Fruit fly (Drosophila melanogaster) whole organism, prepupa: ENCODE measurements around the gene Pde9.

ENCODE experiments used
- Blimp-1 ChIP-seq: fragments of 200-800 bp; sonication (Bioruptor generic); optimal IDR thresholded peaks from 3 replicates; lab custom pipeline; 2017; ENCODE audit warnings: missing biosample characterization, missing genetic modification characterization, mild to moderate bottlenecking, moderate library complexity, missing genetic modification reagents
- CG10631 ChIP-seq: fragments of 200-800 bp; sonication (Bioruptor generic); optimal IDR thresholded peaks from 2 replicates; lab custom pipeline; 2016; ENCODE audit warnings: missing biosample characterization, missing genetic modification characterization
- CG11294 ChIP-seq: fragments of 200-800 bp; sonication (Bioruptor generic); IDR thresholded peaks from 2 replicates; pipeline ENCODE4 v1.3.6; 2022; ENCODE audit warnings: missing biosample characterization, missing genetic modification characterization
- CG11762 ChIP-seq: fragments of 200-800 bp; sonication (Bioruptor generic); optimal IDR thresholded peaks from 3 replicates; lab custom pipeline; 2016; ENCODE audit warnings: missing biosample characterization, missing genetic modification characterization; ENCODE audit not compliant: insufficient read depth
- CG1621 ChIP-seq: fragments of 200-800 bp; sonication (Bioruptor generic); optimal IDR thresholded peaks from 3 replicates; lab custom pipeline; 2018; ENCODE audit warnings: missing biosample characterization, mild to moderate bottlenecking, missing genetic modification characterization
- CG16779 ChIP-seq: fragments of 200-800 bp; sonication (Bioruptor generic); optimal IDR thresholded peaks from 3 replicates; lab custom pipeline; 2017; ENCODE audit warnings: missing biosample characterization, mild to moderate bottlenecking, missing genetic modification characterization
- CG3032 ChIP-seq: fragments of 200-800 bp; optimal IDR thresholded peaks from 2 replicates; lab custom pipeline; 2019; ENCODE audit warnings: missing biosample characterization, mild to moderate bottlenecking, missing genetic modification characterization, moderate library complexity
- CG32006 ChIP-seq: fragments of 200-800 bp; sonication (Bioruptor generic); optimal IDR thresholded peaks from 3 replicates; lab custom pipeline; 2017; ENCODE audit warnings: missing biosample characterization, mild to moderate bottlenecking, missing genetic modification characterization
- CG34406 ChIP-seq: fragments of 200-800 bp; sonication (Bioruptor generic); optimal IDR thresholded peaks from 3 replicates; lab custom pipeline; 2016; ENCODE audit warnings: missing biosample characterization, missing genetic modification characterization
- CG3919 ChIP-seq: fragments of 200-800 bp; sonication (Bioruptor generic); optimal IDR thresholded peaks from 3 replicates; lab custom pipeline; 2016; ENCODE audit warnings: missing biosample characterization, missing genetic modification characterization
- CG6163 ChIP-seq: fragments of 200-800 bp; sonication (Bioruptor generic); IDR thresholded peaks from 3 replicates; pipeline ENCODE4 v1.3.6; 2022; ENCODE audit warnings: missing biosample characterization, missing genetic modification characterization
- CG6792 ChIP-seq: fragments of 200-800 bp; sonication (Bioruptor generic); optimal IDR thresholded peaks from 3 replicates; lab custom pipeline; 2016; ENCODE audit warnings: missing biosample characterization, missing genetic modification characterization
- CG7368 ChIP-seq: fragments of 200-800 bp; sonication (Bioruptor generic); optimal IDR thresholded peaks from 3 replicates; lab custom pipeline; 2016; ENCODE audit warnings: missing biosample characterization, missing genetic modification characterization
- CG8319 ChIP-seq: fragments of 200-800 bp; sonication (Bioruptor generic); optimal IDR thresholded peaks from 3 replicates; lab custom pipeline; 2016; ENCODE audit warnings: missing biosample characterization, missing genetic modification characterization
- CG9139 ChIP-seq: fragments of 200-800 bp; sonication (Bioruptor generic); optimal IDR thresholded peaks from 3 replicates; lab custom pipeline; 2017; ENCODE audit warnings: missing biosample characterization, mild to moderate bottlenecking, missing genetic modification characterization
- Eip75B ChIP-seq: fragments of 200-800 bp; sonication (Bioruptor generic); optimal IDR thresholded peaks from 3 replicates; lab custom pipeline; 2016; ENCODE audit warnings: missing biosample characterization, missing genetic modification characterization
- Eip78C ChIP-seq: fragments of 200-800 bp; sonication (Bioruptor generic); peaks from one replicate; lab custom pipeline; 2016; ENCODE audit warnings: missing biosample characterization, missing genetic modification characterization
- Eip93F ChIP-seq: fragments of 200-800 bp; sonication (Bioruptor generic); optimal IDR thresholded peaks from 2 replicates; lab custom pipeline; 2016; ENCODE audit warnings: missing biosample characterization, mild to moderate bottlenecking, missing genetic modification characterization
- Ets21C ChIP-seq: fragments of 200-800 bp; sonication (Bioruptor generic); optimal IDR thresholded peaks from 3 replicates; lab custom pipeline; 2016; ENCODE audit warnings: missing biosample characterization, missing genetic modification characterization
- Ets96B ChIP-seq: fragments of 200-800 bp; optimal IDR thresholded peaks from 2 replicates; lab custom pipeline; 2019; ENCODE audit warnings: missing biosample characterization, mild to moderate bottlenecking, missing genetic modification characterization, moderate library complexity
- Gug ChIP-seq: fragments of 200-800 bp; sonication (Bioruptor generic); IDR thresholded peaks from 2 replicates; pipeline ENCODE4 v1.3.6; 2022; ENCODE audit warnings: missing biosample characterization, missing genetic modification characterization
- Hr38 ChIP-seq: sonication (Bioruptor generic); optimal IDR thresholded peaks from 2 replicates; lab custom pipeline; 2016; ENCODE audit warnings: missing biosample characterization, missing genetic modification characterization
- Hr39 ChIP-seq: fragments of 200-800 bp; sonication (Bioruptor generic); optimal IDR thresholded peaks from 2 replicates; lab custom pipeline; 2016; ENCODE audit warnings: missing biosample characterization, missing genetic modification characterization
- Hr4 ChIP-seq: fragments of 200-800 bp; sonication (Bioruptor generic); optimal IDR thresholded peaks from 3 replicates; lab custom pipeline; 2016; ENCODE audit warnings: missing biosample characterization, missing genetic modification characterization
- Lpt ChIP-seq: fragments of 200-800 bp; sonication (Bioruptor generic); optimal IDR thresholded peaks from 3 replicates; lab custom pipeline; 2016; ENCODE audit warnings: missing biosample characterization, missing genetic modification characterization
- OdsH ChIP-seq: fragments of 200-800 bp; sonication (Bioruptor generic); optimal IDR thresholded peaks from 3 replicates; lab custom pipeline; 2016; ENCODE audit warnings: missing biosample characterization, missing genetic modification characterization
- Smox ChIP-seq: fragments of 200-800 bp; sonication (Bioruptor generic); optimal IDR thresholded peaks from 3 replicates; lab custom pipeline; 2016; ENCODE audit warnings: missing biosample characterization, missing genetic modification characterization
- Sox102F ChIP-seq: fragments of 200-800 bp; sonication (Bioruptor generic); optimal IDR thresholded peaks from 2 replicates; lab custom pipeline; 2016; ENCODE audit warnings: missing biosample characterization, mild to moderate bottlenecking, missing genetic modification characterization
- Sox14 ChIP-seq: fragments of 200-800 bp; sonication (Bioruptor generic); optimal IDR thresholded peaks from 3 replicates; lab custom pipeline; 2016; ENCODE audit warnings: missing biosample characterization, missing genetic modification characterization
- acj6 ChIP-seq: fragments of 200-800 bp; sonication (Bioruptor generic); optimal IDR thresholded peaks from 3 replicates; lab custom pipeline; 2016; ENCODE audit warnings: missing biosample characterization, missing genetic modification characterization
- dac ChIP-seq: fragments of 200-800 bp; sonication (Bioruptor generic); optimal IDR thresholded peaks from 2 replicates; lab custom pipeline; 2017; ENCODE audit warnings: missing biosample characterization, mild to moderate bottlenecking, missing genetic modification characterization
- dsx ChIP-seq: fragments of 200-800 bp; optimal IDR thresholded peaks from 3 replicates; lab custom pipeline; 2019; ENCODE audit warnings: missing biosample characterization, mild to moderate bottlenecking, missing genetic modification characterization, moderate library complexity; ENCODE audit not compliant: poor library complexity, severe bottlenecking
- eg ChIP-seq: fragments of 200-800 bp; sonication (Bioruptor generic); IDR thresholded peaks from 3 replicates; pipeline ENCODE4 v1.3.6; 2022; ENCODE audit warnings: missing biosample characterization, missing genetic modification characterization
- esn ChIP-seq: fragments of 200-800 bp; sonication (Bioruptor generic); optimal IDR thresholded peaks from 2 replicates; lab custom pipeline; 2016; ENCODE audit warnings: missing biosample characterization, mild to moderate bottlenecking, missing genetic modification characterization, moderate library complexity
- fd59A ChIP-seq: fragments of 200-800 bp; sonication (Bioruptor generic); optimal IDR thresholded peaks from 2 replicates; lab custom pipeline; 2017; ENCODE audit warnings: missing biosample characterization, mild to moderate bottlenecking, missing genetic modification characterization, missing genetic modification reagents
- fkh ChIP-seq: fragments of 200-800 bp; sonication (Bioruptor generic); optimal IDR thresholded peaks from 3 replicates; lab custom pipeline; 2017; ENCODE audit warnings: missing biosample characterization, mild to moderate bottlenecking, missing genetic modification characterization, moderate library complexity
- pdm3 ChIP-seq: fragments of 200-800 bp; sonication (Bioruptor generic); optimal IDR thresholded peaks from 3 replicates; lab custom pipeline; 2016; ENCODE audit warnings: missing biosample characterization, missing genetic modification characterization
- salr ChIP-seq, 2 experiments: fragments of 200-800 bp; sonication (Bioruptor generic); optimal IDR thresholded peaks; 3 replicates each; lab custom pipeline; 2016 to 2018; ENCODE audit warnings: missing biosample characterization in 2 of 2, missing genetic modification characterization in 2 of 2, mild to moderate bottlenecking in 1 of 2
- spab ChIP-seq: fragments of 200-800 bp; sonication (Bioruptor generic); optimal IDR thresholded peaks from 2 replicates; lab custom pipeline; 2017; ENCODE audit warnings: missing biosample characterization, mild to moderate bottlenecking, missing genetic modification characterization, missing genetic modification reagents
- ss ChIP-seq, 2 experiments: fragments of 200-800 bp; sonication (Bioruptor generic); optimal IDR thresholded peaks; 2 replicates in 1 of 2; 3 replicates in 1 of 2; lab custom pipeline; 2017 to 2018; ENCODE audit warnings: mild to moderate bottlenecking in 2 of 2, missing biosample characterization in 2 of 2, missing genetic modification characterization in 2 of 2, moderate library complexity in 1 of 2
- svp ChIP-seq: fragments of 200-800 bp; sonication (Bioruptor generic); peaks from one replicate; lab custom pipeline; 2016; ENCODE audit warnings: missing biosample characterization, missing genetic modification characterization
- topi ChIP-seq: fragments of 200-800 bp; sonication (Bioruptor generic); optimal IDR thresholded peaks from 3 replicates; lab custom pipeline; 2016; ENCODE audit warnings: missing biosample characterization, missing genetic modification characterization

The Pde9 gene

DNA sequence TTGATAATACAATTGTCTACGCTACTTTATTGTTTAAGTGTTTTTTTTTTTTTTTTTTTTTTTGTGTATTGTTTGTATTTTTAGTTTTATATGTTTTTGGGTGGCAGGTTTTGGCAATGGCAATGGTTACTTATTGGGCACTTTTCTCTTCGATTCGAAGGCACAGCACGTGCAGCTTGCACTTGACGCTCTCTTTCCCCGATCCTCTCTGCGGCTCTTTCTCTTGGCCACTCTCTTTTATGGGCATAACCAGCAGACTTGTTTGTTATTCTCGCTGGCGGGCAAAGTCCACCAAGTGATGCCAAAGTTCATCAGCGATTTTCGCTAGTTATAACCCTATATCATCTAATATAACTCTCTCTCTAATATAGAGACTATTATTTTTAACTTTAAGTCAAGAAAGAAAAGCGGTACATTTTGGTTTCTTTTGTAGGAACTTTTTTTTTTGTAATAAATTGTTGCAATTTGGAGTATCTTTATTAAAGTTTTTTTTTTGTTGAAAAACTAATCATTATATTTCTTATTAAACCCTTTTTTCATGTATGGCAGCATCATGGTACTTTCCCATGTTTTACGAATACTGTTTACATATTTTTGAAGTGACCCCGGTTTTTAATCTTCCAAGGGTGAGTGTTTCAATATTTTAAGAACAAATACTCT is 6.8 kb downstream of the Pde9 start (continued):
- TF ChIP-seq CG16779 (tag; lab: Kevin White, UChicago) (peak; percentile 50), Hr4 (GFP tag; lab: Kevin White, UChicago) (no peak), Hr38 (GFP tag; lab: Kevin White, UChicago) (no peak), eg (GFP tag; lab: Robert Waterston, UW) (peak; percentile 23; the same call in 1 of the 3 replicates), CG9139 (GFP tag; lab: Kevin White, UChicago) (peak; percentile 74), CG11294 (no peak), CG6163 (GFP tag; lab: Robert Waterston, UW) (no peak), Lpt (GFP tag; lab: Kevin White, UChicago) (no peak), CG3919 (GFP tag; lab: Kevin White, UChicago) (peak; percentile 43), spab (GFP tag; lab: Kevin White, UChicago) (peak; percentile 42), CG11762 (GFP tag; lab: Kevin White, UChicago) (no peak), CG32006 (peak; percentile 13), OdsH (GFP tag; lab: Kevin White, UChicago) (peak; percentile 29)

DNA sequence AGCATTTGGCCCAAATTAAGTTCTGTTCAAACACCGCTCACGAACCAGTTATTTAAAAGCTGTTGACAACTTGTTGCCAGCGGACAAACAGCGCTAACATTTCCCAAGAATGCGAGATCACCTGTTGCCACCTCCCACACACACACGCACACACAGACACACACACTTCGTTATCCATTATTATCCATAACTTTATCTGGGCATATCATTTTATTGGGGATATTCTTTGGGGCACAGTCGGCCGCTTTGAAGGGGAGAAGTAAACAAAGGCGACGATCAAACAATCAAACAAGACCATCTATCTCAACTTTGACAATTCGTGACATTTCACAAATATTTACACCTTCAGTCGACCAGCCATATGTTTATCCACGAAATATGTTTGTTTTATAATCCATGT is 8.1 kb downstream of the Pde9 start:
- TF ChIP-seq CG6163 (GFP tag; lab: Robert Waterston, UW) (no peak), fkh (peak; percentile 78), CG7368 (GFP tag; lab: Kevin White, UChicago) (no peak)

DNA sequence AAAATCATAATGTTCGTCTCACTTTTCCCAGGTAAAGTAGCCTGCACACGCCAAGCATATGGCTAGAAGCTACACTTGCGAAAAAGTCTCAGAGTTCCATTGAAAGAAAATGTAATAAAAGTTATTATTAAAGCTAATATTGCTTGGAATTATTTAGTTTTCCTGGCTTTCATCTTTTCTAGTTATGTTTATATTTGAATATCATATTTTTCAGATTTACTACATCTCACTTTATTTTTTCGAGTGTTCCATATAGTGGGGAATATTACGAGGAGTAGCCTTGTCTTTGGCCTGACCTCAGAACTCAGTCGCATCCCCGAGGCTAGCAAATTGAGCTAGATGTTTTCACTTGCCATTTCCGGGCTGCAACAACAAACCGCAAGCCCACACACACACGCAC is 9.6 kb downstream of the Pde9 start:
- no peak for TF ChIP-seq fd59A (GFP tag; lab: Kevin White, UChicago)
- TF ChIP-seq Hr38 (GFP tag; lab: Kevin White, UChicago), result no peak
- TF ChIP-seq svp (GFP tag; lab: Kevin White, UChicago), result peak; percentile 12
- no peak for TF ChIP-seq Ets21C
- TF ChIP-seq CG34406 (GFP tag; lab: Kevin White, UChicago), result no peak
- 0 out of 3 replicates have a peak, but pooled peaks have one; percentile 25 for TF ChIP-seq eg (GFP tag; lab: Robert Waterston, UW)
- TF ChIP-seq spab (GFP tag; lab: Kevin White, UChicago), result no peak
- TF ChIP-seq ss (GFP tag; optimal IDR thresholded peaks at IDR 0.05; lab: Kevin White, UChicago), result no peak
- no peak for TF ChIP-seq CG8319 (GFP tag; lab: Kevin White, UChicago)
- TF ChIP-seq CG1621 (tag; lab: Kevin White, UChicago), result no peak
- TF ChIP-seq pdm3 (GFP tag; lab: Kevin White, UChicago), result no peak
- TF ChIP-seq topi (GFP tag; lab: Kevin White, UChicago), result no peak
- no peak for TF ChIP-seq dac (GFP tag; lab: Kevin White, UChicago)
- TF ChIP-seq Sox102F, result no peak
- TF ChIP-seq CG10631 (GFP tag; lab: Kevin White, UChicago), result no peak
- no peak for TF ChIP-seq Smox (GFP tag; lab: Kevin White, UChicago)
- no peak for TF ChIP-seq Eip75B (GFP tag; lab: Kevin White, UChicago)
- TF ChIP-seq dsx (GFP tag; lab: Kevin White, UChicago), result no peak

DNA sequence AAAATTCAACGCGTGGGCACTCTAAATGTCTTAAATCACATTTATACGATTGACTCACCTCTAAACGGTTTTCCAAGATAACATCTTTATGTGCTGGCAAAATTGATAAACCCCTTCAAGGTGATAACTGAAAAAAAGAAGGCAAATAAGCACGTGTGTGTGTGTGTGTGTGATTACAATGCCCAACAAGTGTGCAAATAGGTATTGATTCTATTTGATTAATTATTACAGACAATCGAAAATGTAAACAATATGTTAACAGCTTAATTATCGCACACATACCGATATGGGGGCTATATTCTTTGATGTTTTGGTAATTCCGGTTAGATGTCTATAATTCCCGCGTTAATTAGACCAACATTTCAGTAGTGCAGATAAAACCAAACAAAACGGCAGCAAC is 10.6 kb downstream of the Pde9 start:
- TF ChIP-seq Sox14 (no peak), Gug (no peak), CG11294 (no peak), Blimp-1 (GFP tag; lab: Kevin White, UChicago) (no peak), fkh (peak; percentile 43)

dm6 chrX:12869850-12870249 is 27.3 kb downstream of the Pde9 start:
- TF ChIP-seq Ets96B (peak; percentile 8), Eip78C (peak; percentile 48), dsx (GFP tag; lab: Kevin White, UChicago) (no peak), ss (GFP tag; optimal IDR thresholded peaks at IDR 0.05; lab: Kevin White, UChicago) (peak in 1 of 2 experiments; percentile 26), OdsH (GFP tag; lab: Kevin White, UChicago) (peak; percentile 16), esn (peak; percentile 3), CG32006 (peak; percentile 31), CG8319 (GFP tag; lab: Kevin White, UChicago) (no peak), CG7368 (GFP tag; lab: Kevin White, UChicago) (no peak), dac (GFP tag; lab: Kevin White, UChicago) (no peak), CG34406 (GFP tag; lab: Kevin White, UChicago) (no peak), Hr39 (GFP tag; lab: Kevin White, UChicago) (no peak), salr (GFP tag; optimal IDR thresholded peaks at IDR 0.05; lab: Kevin White, UChicago) (no peak), CG6792 (GFP tag; lab: Kevin White, UChicago) (no peak), Eip75B (GFP tag; lab: Kevin White, UChicago) (no peak), CG3032 (tag; lab: Kevin White, UChicago) (peak; percentile 13), Hr38 (GFP tag; lab: Kevin White, UChicago) (no peak), fkh (no peak), acj6 (GFP tag; lab: Kevin White, UChicago) (no peak), Eip93F (no peak)
